Worm (Caenorhabditis elegans): ENCODE results near the gene C18A11.4.

- TF ChIP-seq ztf-4 (tag; optimal IDR thresholded peaks at IDR 0.05) (no peak), nhr-85 (tag) (no peak), unc-86 (tag; optimal IDR thresholded peaks at IDR 0.05) (no peak), egl-13 (tag; optimal IDR thresholded peaks at IDR 0.05) (no peak), nhr-28 (tag; optimal IDR thresholded peaks at IDR 0.05) (no peak), nhr-76 (tag; optimal IDR thresholded peaks at IDR 0.05) (no peak), efl-1 (optimal IDR thresholded peaks at IDR 0.05) (no peak), efl-1 (GFP tag; optimal IDR thresholded peaks at IDR 0.05 in 1 of 2) (no peak), lin-15B (tag; optimal IDR thresholded peaks at IDR 0.05) (no peak), tbx-2 (tag; optimal IDR thresholded peaks at IDR 0.05) (no peak), snpc-4 (tag; optimal IDR thresholded peaks at IDR 0.05) (no peak), mdl-1 (tag; optimal IDR thresholded peaks at IDR 0.05) (no peak)
Measured at ce11 chrX:8078899-8079298, 33.6 kb downstream of the C18A11.4 start.

Measured in whole organism, L1 larva.